Fruit fly (Drosophila melanogaster): Measurements from ENCODE around the gene alphaTub84B.

DNA sequence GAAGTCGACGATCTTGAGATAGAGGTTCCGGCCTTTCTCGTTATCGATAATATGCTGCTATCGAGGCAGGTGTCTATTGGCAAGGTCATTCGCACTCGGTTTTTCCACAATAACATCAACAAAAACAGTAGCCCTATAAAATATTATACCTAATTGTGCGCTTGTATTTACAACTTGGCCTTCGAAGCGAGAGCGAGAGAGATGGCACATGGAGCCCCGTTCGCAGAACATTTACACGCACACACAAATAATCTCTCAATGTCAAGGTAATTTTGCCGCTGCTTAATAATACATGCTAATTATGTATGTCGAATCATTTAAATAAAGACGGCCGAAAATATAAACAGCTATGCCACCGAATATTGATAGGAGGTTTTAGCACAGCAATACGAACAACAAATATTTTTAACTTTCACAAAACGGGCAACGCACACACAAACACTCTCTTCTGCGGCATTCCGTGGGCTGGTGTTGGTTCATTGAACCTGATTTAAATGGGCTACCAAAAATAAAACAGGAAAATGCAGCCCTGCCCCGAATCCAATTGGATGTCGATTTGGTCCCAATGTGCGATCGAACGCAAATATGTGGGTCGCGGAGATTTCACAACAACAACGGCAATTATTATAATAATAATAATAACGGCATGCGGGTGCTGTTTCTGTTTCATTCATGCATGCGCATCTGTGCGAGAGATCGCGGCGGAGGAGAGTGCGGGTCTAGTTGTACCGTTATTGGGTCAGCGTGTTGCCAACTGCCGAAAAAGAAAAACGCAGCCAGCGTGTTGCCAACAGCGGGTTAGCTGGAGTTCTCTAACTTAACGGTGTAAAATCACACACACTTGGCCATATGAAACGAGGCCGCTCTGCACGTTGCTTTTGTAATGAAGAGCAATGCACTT, 36.0 kb downstream of the alphaTub84B start:
- TF ChIP-seq D1 (tag; optimal IDR thresholded peaks at IDR 0.05) (no peak), CG17806 (tag; optimal IDR thresholded peaks at IDR 0.05) (no peak), CG15710 (tag; optimal IDR thresholded peaks at IDR 0.05) (no peak), rn (GFP tag; IDR thresholded peaks at IDR 0.05) (no peak), Ets98B (GFP tag; IDR thresholded peaks at IDR 0.05) (no peak), CG8301 (tag; optimal IDR thresholded peaks at IDR 0.05) (no peak), gl (tag; optimal IDR thresholded peaks at IDR 0.05) (no peak)

All from whole organism, pupa.